Fruit fly (Drosophila melanogaster): Measurements from ENCODE around the gene Tsp86D.

Gene Tsp86D

dm6 chr3R:10862773-10863445, 5.6 kb upstream of the Tsp86D start, which contains the start of gene CG6574 (continued):
- TF ChIP-seq CG2199 (GFP tag; IDR thresholded peaks at IDR 0.05) (no peak), D19B (GFP tag; optimal IDR thresholded peaks at IDR 0.05) (no peak), Lhr (GFP tag; optimal IDR thresholded peaks at IDR 0.05) (no peak), TFAM (GFP tag; optimal IDR thresholded peaks at IDR 0.05) (no peak), CG6813 (GFP tag; optimal IDR thresholded peaks at IDR 0.05) (no peak), CG3163 (GFP tag; optimal IDR thresholded peaks at IDR 0.05) (no peak), NC2α (GFP tag; optimal IDR thresholded peaks at IDR 0.05) (no peak), Atf-2 (GFP tag; optimal IDR thresholded peaks at IDR 0.05) (no peak), Adf1 (GFP tag; IDR thresholded peaks at IDR 0.05) (peak; percentile 6; the same call in 1 of the 2 replicates), z (GFP tag; IDR thresholded peaks at IDR 0.05) (no peak), corto (GFP tag; optimal IDR thresholded peaks at IDR 0.05) (no peak), psq (GFP tag; optimal IDR thresholded peaks at IDR 0.05) (no peak), stc (GFP tag; IDR thresholded peaks at IDR 0.05) (no peak), usp (GFP tag; optimal IDR thresholded peaks at IDR 0.05) (no peak), CG32767 (GFP tag; IDR thresholded peaks at IDR 0.05) (no peak), h (optimal IDR thresholded peaks at IDR 0.05) (no peak), E2f2 (GFP tag; IDR thresholded peaks at IDR 0.05) (peak; percentile 15; the same call in 1 of the 2 replicates), sd (tag; optimal IDR thresholded peaks at IDR 0.05) (no peak), cad (GFP tag; optimal IDR thresholded peaks at IDR 0.05) (no peak), ken (GFP tag; IDR thresholded peaks at IDR 0.05) (no peak), ttk (GFP tag; IDR thresholded peaks at IDR 0.05) (no peak), gro (GFP tag; optimal IDR thresholded peaks at IDR 0.05) (peak; percentile 6), Meics (GFP tag; optimal IDR thresholded peaks at IDR 0.05) (peak; percentile 23), CG34224 (GFP tag; IDR thresholded peaks at IDR 0.05; ENCODE audit: partially characterized antibody) (no peak), CG10267 (tag; optimal IDR thresholded peaks at IDR 0.05) (no peak), CG32772 (GFP tag; IDR thresholded peaks at IDR 0.05) (no peak), Opbp (GFP tag; IDR thresholded peaks at IDR 0.05; ENCODE audit: partially characterized antibody) (0 out of 3 replicates have a peak, but pooled peaks have one; percentile 14), tx (GFP tag; optimal IDR thresholded peaks at IDR 0.05) (no peak), CG31365 (tag; optimal IDR thresholded peaks at IDR 0.05) (peak; percentile 34), C15 (GFP tag; IDR thresholded peaks at IDR 0.05) (no peak), Side (GFP tag; optimal IDR thresholded peaks at IDR 0.05) (no peak), CG8944 (GFP tag; optimal IDR thresholded peaks at IDR 0.05) (no peak), YL-1 (GFP tag; optimal IDR thresholded peaks at IDR 0.05) (no peak), crc (GFP tag; optimal IDR thresholded peaks at IDR 0.05) (no peak), hbn (GFP tag; IDR thresholded peaks at IDR 0.05; ENCODE audit: partially characterized antibody) (no peak), fd96Cb (tag; optimal IDR thresholded peaks at IDR 0.05) (no peak), kah (GFP tag; optimal IDR thresholded peaks at IDR 0.05) (peak; percentile 45), Oaz (GFP tag; IDR thresholded peaks at IDR 0.05) (no peak), az2 (GFP tag; optimal IDR thresholded peaks at IDR 0.05) (no peak), nerfin-2 (GFP tag; IDR thresholded peaks at IDR 0.05; ENCODE audit: partially characterized antibody) (no peak), gsb (GFP tag; IDR thresholded peaks at IDR 0.05) (no peak), NFAT (GFP tag; IDR thresholded peaks at IDR 0.05) (no peak), odd (GFP tag; optimal IDR thresholded peaks at IDR 0.05) (no peak), tin (GFP tag; optimal IDR thresholded peaks at IDR 0.05) (no peak), trh (GFP tag; optimal IDR thresholded peaks at IDR 0.05) (no peak), CG11093 (GFP tag; IDR thresholded peaks at IDR 0.05) (no peak), CG2202 (tag; optimal IDR thresholded peaks at IDR 0.05) (no peak), CrebB (tag; optimal IDR thresholded peaks at IDR 0.05) (no peak), Ets65A (GFP tag) (no peak), CG9932 (GFP tag; IDR thresholded peaks at IDR 0.05) (no peak), CG2678 (tag; optimal IDR thresholded peaks at IDR 0.05) (no peak), CG12659 (GFP tag; optimal IDR thresholded peaks at IDR 0.05) (no peak)

All from whole organism, embryonic.